Worm (Caenorhabditis elegans): ENCODE measurements around the gene C49F8.3.

The C49F8.3 gene

ce11 chrX:13396550-13397023, 9.2 kb upstream of the C49F8.3 start, which contains the start of gene F02C12.3 (continued):
- TF ChIP-seq nhr-11 (tag; optimal IDR thresholded peaks at IDR 0.05) (peak; percentile 20), hlh-30 (tag; optimal IDR thresholded peaks at IDR 0.05; ENCODE audit: insufficient read depth) (peak; percentile 74), T20F7.1 (GFP tag; optimal IDR thresholded peaks at IDR 0.05) (peak; percentile 100), nhr-102 (tag; optimal IDR thresholded peaks at IDR 0.05) (peak; percentile 75), ctbp-1 (GFP tag; IDR thresholded peaks at IDR 0.05) (0 out of 2 replicates have a peak, but pooled peaks have one; percentile 35), daf-16 (GFP tag; optimal IDR thresholded peaks at IDR 0.05) (peak in 1 of 2 experiments; percentile 70), daf-16 (tag; optimal IDR thresholded peaks at IDR 0.05) (peak; percentile 74), dmd-6 (GFP tag; IDR thresholded peaks at IDR 0.05) (peak; percentile 63), nhr-6 (tag; optimal IDR thresholded peaks at IDR 0.05) (peak; percentile 68), zip-11 (GFP tag; IDR thresholded peaks at IDR 0.05) (no peak), T26A8.4 (GFP tag; IDR thresholded peaks at IDR 0.05) (no peak; the same call in 1 of the 2 replicates), daf-19 (GFP tag; conservative IDR thresholded peaks at IDR 0.05) (no peak)

ce11 chrX:13394971-13395370, 7.6 kb upstream of the C49F8.3 start, which contains the start of gene irld-2:
Gene irld-2 (minus strand): TSS chrX:13395071.
- TF ChIP-seq sdz-12 (GFP tag; optimal IDR thresholded peaks at IDR 0.05) (no peak), aha-1 (tag) (peak; percentile 33)

ce11 chrX:13388829-13389228, 1.5 kb upstream of the C49F8.3 start:
- no peak for TF ChIP-seq ctbp-1 (GFP tag; IDR thresholded peaks at IDR 0.05)
- TF ChIP-seq mxl-3 (GFP tag; optimal IDR thresholded peaks at IDR 0.05), result peak; percentile 48
- peak; percentile 5 for TF ChIP-seq nhr-48 (tag; optimal IDR thresholded peaks at IDR 0.05)
- TF ChIP-seq dve-1 (tag; optimal IDR thresholded peaks at IDR 0.05; ENCODE audit: insufficient read depth), result no peak
- peak in 1 of 2 experiments; percentile 59 for TF ChIP-seq unc-62 (GFP tag; optimal IDR thresholded peaks at IDR 0.05 in 1 of 2)
- no peak for TF ChIP-seq unc-62 (tag; optimal IDR thresholded peaks at IDR 0.05)
- TF ChIP-seq nhr-77 (tag; optimal IDR thresholded peaks at IDR 0.05), result no peak
- TF ChIP-seq ceh-82 (tag; optimal IDR thresholded peaks at IDR 0.05), result no peak

ce11 chrX:13384743-13385142, 2.6 kb downstream of the C49F8.3 start:
- peak in 1 of 2 experiments; percentile 94 for TF ChIP-seq unc-62 (GFP tag; optimal IDR thresholded peaks at IDR 0.05 in 1 of 2)
- TF ChIP-seq unc-62 (tag; optimal IDR thresholded peaks at IDR 0.05), result no peak
- TF ChIP-seq skn-1 (tag; optimal IDR thresholded peaks at IDR 0.05), result no peak

ce11 chrX:13383273-13383672, 4.1 kb downstream of the C49F8.3 start:
- TF ChIP-seq lsy-2 (tag; optimal IDR thresholded peaks at IDR 0.05), result peak in 1 of 2 experiments; percentile 38
- TF ChIP-seq mes-2 (tag; optimal IDR thresholded peaks at IDR 0.05; ENCODE audit: poor library complexity, severe bottlenecking), result no peak
- peak in 1 of 2 experiments; percentile 22 for TF ChIP-seq unc-62 (GFP tag; optimal IDR thresholded peaks at IDR 0.05 in 1 of 2)
- no peak for TF ChIP-seq unc-62 (tag; optimal IDR thresholded peaks at IDR 0.05)
- TF ChIP-seq snpc-4 (tag; optimal IDR thresholded peaks at IDR 0.05), result no peak
- no peak for TF ChIP-seq dpl-1 (GFP tag; optimal IDR thresholded peaks at IDR 0.05)
- TF ChIP-seq php-3 (GFP tag; IDR thresholded peaks at IDR 0.05), result no peak
- no peak for TF ChIP-seq Y5F2A.4 (GFP tag; optimal IDR thresholded peaks at IDR 0.05)
- no peak for TF ChIP-seq zip-2 (tag; optimal IDR thresholded peaks at IDR 0.05)
- peak; percentile 81 for TF ChIP-seq hlh-30 (tag; optimal IDR thresholded peaks at IDR 0.05; ENCODE audit: insufficient read depth)
- TF ChIP-seq R02D3.7 (tag; optimal IDR thresholded peaks at IDR 0.05), result no peak
- TF ChIP-seq T20F7.1 (GFP tag; optimal IDR thresholded peaks at IDR 0.05), result no peak
- TF ChIP-seq daf-16 (GFP tag; optimal IDR thresholded peaks at IDR 0.05), result peak in 1 of 2 experiments; percentile 12
- no peak for TF ChIP-seq daf-16 (tag; optimal IDR thresholded peaks at IDR 0.05)
- TF ChIP-seq hmg-1.1 (GFP tag; IDR thresholded peaks at IDR 0.05), result no peak
- TF ChIP-seq ceh-32 (tag; optimal IDR thresholded peaks at IDR 0.05; ENCODE audit: poor library complexity), result no peak
- peak in 1 of 2 experiments; percentile 42 for TF ChIP-seq hif-1 (tag; optimal IDR thresholded peaks at IDR 0.05)
- no peak for TF ChIP-seq lin-13 (GFP tag; optimal IDR thresholded peaks at IDR 0.05)
- TF ChIP-seq zfp-2 (tag; optimal IDR thresholded peaks at IDR 0.05), result no peak

Measured in whole organism, L4 larva.